Worm (Caenorhabditis elegans): ENCODE measurements around the gene B0416.11.

ce11 chrX:9311225-9311624 is 28.3 kb upstream of the B0416.11 start, which contains the start of gene H29C22.1:
- TF ChIP-seq unc-39 (tag; optimal IDR thresholded peaks at IDR 0.05) (no peak), lin-32 (GFP tag; optimal IDR thresholded peaks at IDR 0.05) (no peak), unc-120 (tag; optimal IDR thresholded peaks at IDR 0.05; ENCODE audit: poor library complexity, severe bottlenecking) (no peak), unc-62 (GFP tag; optimal IDR thresholded peaks at IDR 0.05) (no peak), pha-4 (tag; optimal IDR thresholded peaks at IDR 0.05) (no peak), mep-1 (tag; optimal IDR thresholded peaks at IDR 0.05) (no peak), mls-2 (tag; optimal IDR thresholded peaks at IDR 0.05) (no peak), nhr-12 (tag; optimal IDR thresholded peaks at IDR 0.05) (no peak), snpc-4 (tag; optimal IDR thresholded peaks at IDR 0.05) (no peak)
